Worm (Caenorhabditis elegans) whole organism, L3 larva: Measurements from ENCODE around the gene F32D8.12.

ENCODE experiments used
- R02D3.7 ChIP-seq: fragments of 150-350 bp; optimal IDR thresholded peaks from 2 replicates; lab custom pipeline; 2014; ENCODE audit warnings: missing biosample characterization, missing genetic modification characterization
- ZK546.5 ChIP-seq: sonication (generic microtip); optimal IDR thresholded peaks from 2 replicates; lab custom pipeline; 2017; ENCODE audit warnings: missing biosample characterization, missing genetic modification characterization
- aly-2 ChIP-seq: fragments of 150-350 bp; optimal IDR thresholded peaks from 2 replicates; lab custom pipeline; 2014; ENCODE audit warnings: missing biosample characterization, missing genetic modification characterization
- ama-1 ChIP-seq: fragments of 150-350 bp; optimal IDR thresholded peaks from 2 replicates; lab custom pipeline; 2018
- ceh-16 ChIP-seq: sonication (generic microtip); optimal IDR thresholded peaks from 2 replicates; lab custom pipeline; 2017; ENCODE audit warnings: missing biosample characterization, missing genetic modification characterization
- ceh-28 ChIP-seq: fragments of 150-350 bp; optimal IDR thresholded peaks from 2 replicates; lab custom pipeline; 2014; ENCODE audit warnings: missing biosample characterization, missing genetic modification reagents, missing genetic modification characterization
- ceh-82 ChIP-seq: fragments of 150-350 bp; optimal IDR thresholded peaks from 2 replicates; lab custom pipeline; 2014; ENCODE audit warnings: missing biosample characterization, missing genetic modification characterization
- ceh-9 ChIP-seq: sonication (generic microtip); optimal IDR thresholded peaks from 2 replicates; lab custom pipeline; 2018; ENCODE audit warnings: missing biosample characterization, missing genetic modification characterization
- daf-12 ChIP-seq: fragments of 150-350 bp; optimal IDR thresholded peaks from 2 replicates; lab custom pipeline; 2014; ENCODE audit warnings: missing biosample characterization, missing genetic modification reagents, missing genetic modification characterization
- egl-5 ChIP-seq: fragments of 150-350 bp; optimal IDR thresholded peaks from 2 replicates; lab custom pipeline; 2017; ENCODE audit warnings: missing biosample characterization, missing genetic modification reagents, missing genetic modification characterization, inconsistent platforms
- elt-1 ChIP-seq: fragments of 150-350 bp; optimal IDR thresholded peaks from 2 replicates; lab custom pipeline; 2014; ENCODE audit warnings: missing biosample characterization, missing genetic modification characterization
- elt-2 ChIP-seq: sonication (generic microtip); optimal IDR thresholded peaks from 2 replicates; lab custom pipeline; 2016; ENCODE audit warnings: missing genetic modification reagents, mild to moderate bottlenecking, missing genetic modification characterization, missing compliant biosample characterization
- elt-3 ChIP-seq, 3 experiments: fragments of 150-350 bp in 1 of 3; sonication (generic microtip) in 2 of 3; optimal IDR thresholded peaks; 2 replicates in 2 of 3; 4 replicates in 1 of 3; lab custom pipeline; 2014 to 2017; ENCODE audit warnings: missing biosample characterization in 3 of 3, missing genetic modification characterization in 3 of 3
- eor-1 ChIP-seq, 2 experiments: fragments of 150-350 bp; optimal IDR thresholded peaks; 2 replicates each; lab custom pipeline; 2014 to 2018; ENCODE audit warnings: missing biosample characterization in 2 of 2, missing genetic modification characterization in 2 of 2
- fkh-10 ChIP-seq: sonication (generic microtip); optimal IDR thresholded peaks from 2 replicates; lab custom pipeline; 2017; ENCODE audit warnings: missing biosample characterization, missing genetic modification reagents, missing genetic modification characterization
- fkh-2 ChIP-seq: fragments of 150-350 bp; optimal IDR thresholded peaks from 2 replicates; lab custom pipeline; 2014; ENCODE audit warnings: missing biosample characterization, missing genetic modification reagents, missing genetic modification characterization
- fos-1 ChIP-seq: fragments of 150-350 bp; optimal IDR thresholded peaks from 2 replicates; lab custom pipeline; 2014; ENCODE audit warnings: missing biosample characterization, missing genetic modification characterization
- lin-39 ChIP-seq: fragments of 150-350 bp; optimal IDR thresholded peaks from 2 replicates; lab custom pipeline; 2018; ENCODE audit warnings: missing biosample characterization, missing genetic modification reagents, missing genetic modification characterization
- lsy-12 ChIP-seq: sonication (generic microtip); optimal IDR thresholded peaks from 2 replicates; lab custom pipeline; 2016; ENCODE audit warnings: mild to moderate bottlenecking, missing genetic modification characterization, missing compliant biosample characterization
- mdl-1 ChIP-seq: fragments of 150-350 bp; optimal IDR thresholded peaks from 2 replicates; lab custom pipeline; 2014; ENCODE audit warnings: missing biosample characterization, missing genetic modification characterization
- mml-1 ChIP-seq: fragments of 150-350 bp; sonication (generic microtip); optimal IDR thresholded peaks from 3 replicates; lab custom pipeline; 2014; ENCODE audit warnings: missing biosample characterization, missing genetic modification characterization
- nfya-1 ChIP-seq: sonication (generic microtip); optimal IDR thresholded peaks from 2 replicates; lab custom pipeline; 2017; ENCODE audit warnings: missing genetic modification characterization, mild to moderate bottlenecking, missing compliant biosample characterization, antibody characterized with exemption, moderate library complexity; ENCODE audit not compliant: insufficient read depth
- nhr-11 ChIP-seq: fragments of 150-350 bp; optimal IDR thresholded peaks from 2 replicates; lab custom pipeline; 2014; ENCODE audit warnings: missing biosample characterization, missing genetic modification characterization
- nhr-12 ChIP-seq: fragments of 150-350 bp; optimal IDR thresholded peaks from 2 replicates; lab custom pipeline; 2014; ENCODE audit warnings: missing biosample characterization, missing genetic modification characterization
- nhr-23 ChIP-seq: fragments of 150-350 bp; optimal IDR thresholded peaks from 2 replicates; lab custom pipeline; 2014; ENCODE audit warnings: missing biosample characterization, missing genetic modification reagents, missing genetic modification characterization
- nhr-237 ChIP-seq: fragments of 150-350 bp; optimal IDR thresholded peaks from 2 replicates; lab custom pipeline; 2014; ENCODE audit warnings: missing biosample characterization, missing genetic modification characterization
- nhr-28 ChIP-seq: fragments of 150-350 bp; optimal IDR thresholded peaks from 2 replicates; lab custom pipeline; 2014; ENCODE audit warnings: missing biosample characterization, missing genetic modification characterization
- nhr-43 ChIP-seq: sonication (generic microtip); optimal IDR thresholded peaks from 2 replicates; lab custom pipeline; 2016; ENCODE audit warnings: mild to moderate bottlenecking, missing genetic modification characterization, missing compliant biosample characterization; ENCODE audit not compliant: poor library complexity, severe bottlenecking
- nhr-67 ChIP-seq: fragments of 150-350 bp; optimal IDR thresholded peaks from 2 replicates; lab custom pipeline; 2014; ENCODE audit warnings: missing biosample characterization, missing genetic modification characterization
- nhr-76 ChIP-seq: fragments of 150-350 bp; sonication (generic microtip); optimal IDR thresholded peaks from 5 replicates; lab custom pipeline; 2014; ENCODE audit warnings: missing biosample characterization, missing genetic modification characterization
- pha-4 ChIP-seq: fragments of 150-350 bp; optimal IDR thresholded peaks from 2 replicates; lab custom pipeline; 2014; ENCODE audit warnings: missing biosample characterization, missing genetic modification reagents, missing genetic modification characterization
- pqm-1 ChIP-seq: fragments of 150-350 bp; optimal IDR thresholded peaks from 2 replicates; lab custom pipeline; 2017; ENCODE audit warnings: missing biosample characterization, missing genetic modification characterization, inconsistent platforms
- skn-1 ChIP-seq: fragments of 150-350 bp; optimal IDR thresholded peaks from 2 replicates; lab custom pipeline; 2014; ENCODE audit warnings: missing biosample characterization, missing genetic modification characterization
- tbx-2 ChIP-seq: sonication (generic microtip); optimal IDR thresholded peaks from 2 replicates; lab custom pipeline; 2016; ENCODE audit warnings: mild to moderate bottlenecking, missing genetic modification characterization, missing compliant biosample characterization
- unc-62 ChIP-seq: fragments of 150-350 bp; sonication (generic microtip); optimal IDR thresholded peaks from 4 replicates; lab custom pipeline; 2014; ENCODE audit warnings: missing biosample characterization, missing genetic modification reagents, missing genetic modification characterization
- zag-1 ChIP-seq: fragments of 150-350 bp; optimal IDR thresholded peaks from 2 replicates; lab custom pipeline; 2014; ENCODE audit warnings: missing biosample characterization, missing genetic modification characterization
- ztf-11 ChIP-seq: fragments of 150-350 bp; optimal IDR thresholded peaks from 2 replicates; lab custom pipeline; 2014; ENCODE audit warnings: missing biosample characterization, missing genetic modification characterization
- ztf-4 ChIP-seq: fragments of 150-350 bp; optimal IDR thresholded peaks from 2 replicates; lab custom pipeline; 2014; ENCODE audit warnings: missing biosample characterization, missing genetic modification characterization

The F32D8.12 gene

DNA sequence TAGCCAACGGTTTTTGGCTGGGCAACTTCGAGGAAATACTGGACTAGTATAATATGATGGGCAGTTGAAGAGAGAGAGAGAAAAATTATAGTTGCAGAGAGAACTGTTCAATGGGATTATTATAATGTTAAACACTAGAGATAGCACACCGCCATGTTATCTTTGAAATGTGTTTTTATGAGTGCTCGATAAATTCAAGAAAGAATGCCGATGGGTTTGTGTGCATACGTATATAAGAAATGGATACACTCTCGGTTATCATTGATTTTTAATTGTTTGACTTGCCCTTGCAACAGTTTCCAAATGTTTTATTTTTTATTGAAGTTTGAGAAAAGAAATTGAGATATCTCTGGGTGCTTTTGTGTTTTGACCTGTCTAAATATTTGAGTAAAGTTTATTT is 45.9 kb upstream of the F32D8.12 start, which contains the start of gene F17C11.12:
Gene F17C11.12 (minus strand): TSS at position 240 of the 400 bp plus-strand sequence.
- TF ChIP-seq elt-2 (tag; lab: Kevin White, UChicago) (peak; percentile 91), pqm-1 (tag; lab: Kevin White, UChicago) (peak; percentile 86), nfya-1 (tag; lab: Kevin White, UChicago) (no peak), ZK546.5 (no peak)

DNA sequence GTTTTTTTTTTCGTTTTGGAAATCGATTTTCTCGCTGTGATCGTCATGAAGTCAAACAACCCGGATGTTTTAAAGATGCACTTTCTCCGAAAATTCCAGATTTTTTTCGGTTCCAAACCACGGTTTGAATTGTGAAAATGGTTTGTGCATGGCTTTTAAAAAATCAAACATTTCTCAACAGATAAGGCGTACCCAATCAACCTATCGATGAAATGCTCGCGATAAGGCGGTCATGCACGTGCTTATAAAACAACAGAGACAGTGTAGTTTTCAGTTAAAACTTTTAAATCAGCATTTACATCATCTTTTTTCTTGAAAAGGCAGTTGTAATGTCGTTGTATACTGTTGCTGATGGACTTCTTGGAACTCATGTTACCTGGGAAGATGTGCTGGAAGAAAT is 41.6 kb upstream of the F32D8.12 start, which contains the start of gene F58B4.5:
Gene F58B4.5 (plus strand): TSS at position 283 of the 400 bp plus-strand sequence.
- TF ChIP-seq elt-2 (tag; lab: Kevin White, UChicago) (peak; percentile 94), pqm-1 (tag; lab: Kevin White, UChicago) (peak; percentile 29), egl-5 (tag; lab: Kevin White, UChicago) (no peak), unc-62 (no peak)

DNA sequence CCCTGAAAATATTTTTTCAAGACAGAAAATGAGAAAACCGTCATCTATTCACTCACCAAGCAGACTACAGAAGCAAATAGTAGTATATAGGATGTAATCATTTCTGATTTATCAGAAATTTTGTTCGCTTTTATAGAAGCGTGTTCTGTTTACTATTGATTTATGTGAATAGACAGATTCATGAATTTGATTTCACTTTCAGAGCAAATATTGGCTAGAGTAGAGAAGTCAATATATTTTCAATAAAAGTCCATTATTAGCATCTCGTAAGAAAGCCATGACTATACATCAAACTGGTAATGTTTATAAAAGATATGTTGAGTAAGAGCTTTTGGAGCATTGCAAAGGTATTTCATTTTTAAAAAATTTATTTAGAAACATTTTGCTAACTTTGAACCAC is 40.4 kb upstream of the F32D8.12 start, which contains the start of gene scvp-1:
Gene scvp-1 (minus strand): TSS at position 101 of the 400 bp plus-strand sequence.
- no peak for TF ChIP-seq mml-1 (tag; lab: Kevin White, UChicago)
- no peak for TF ChIP-seq mdl-1 (tag; lab: Kevin White, UChicago)
- no peak for TF ChIP-seq ama-1 (lab: Kevin White, UChicago)
- no peak for TF ChIP-seq lin-39
- TF ChIP-seq ztf-11 (tag; lab: Kevin White, UChicago) = no peak
- TF ChIP-seq tbx-2 = no peak
- no peak for TF ChIP-seq lsy-12
- no peak for TF ChIP-seq R02D3.7 (tag; lab: Kevin White, UChicago)
- no peak for TF ChIP-seq fos-1 (tag; lab: Kevin White, UChicago)
- TF ChIP-seq elt-2 (tag; lab: Kevin White, UChicago) = no peak
- no peak for TF ChIP-seq fkh-2 (tag; lab: Kevin White, UChicago)
- TF ChIP-seq pha-4 (tag; lab: Kevin White, UChicago) = no peak
- TF ChIP-seq nhr-12 (tag; lab: Kevin White, UChicago) = no peak
- no peak for TF ChIP-seq nhr-67 (tag; lab: Kevin White, UChicago)
- no peak for TF ChIP-seq nhr-11
- TF ChIP-seq ceh-28 (tag; lab: Kevin White, UChicago) = no peak
- TF ChIP-seq eor-1 (tag; optimal IDR thresholded peaks at IDR 0.05; lab: Kevin White, UChicago) = no peak
- no peak for TF ChIP-seq ztf-4 (tag; lab: Kevin White, UChicago)
- no peak for TF ChIP-seq daf-12 (tag; lab: Kevin White, UChicago)
- no peak for TF ChIP-seq ceh-82 (tag; lab: Kevin White, UChicago)

DNA sequence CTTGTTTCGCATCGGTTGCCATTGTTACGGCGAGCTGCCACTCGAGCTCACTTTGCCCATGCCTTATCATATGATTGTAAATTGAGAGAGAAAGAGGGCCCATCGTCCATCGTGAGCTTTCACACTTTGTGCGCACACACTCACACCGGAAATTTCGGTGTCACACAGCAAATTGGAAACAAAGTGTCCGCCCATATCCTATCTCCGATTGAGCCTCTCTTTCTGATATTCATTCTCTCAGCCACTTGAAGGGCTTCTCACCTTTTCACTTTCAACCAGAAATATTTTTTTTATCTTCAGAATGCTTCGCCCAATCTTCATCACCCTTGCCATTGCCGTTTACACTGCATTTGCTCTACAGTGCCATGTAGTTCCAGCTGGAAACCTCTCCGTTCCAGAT is 38.7 kb upstream of the F32D8.12 start, which contains the start of gene F58B4.3:
Gene F58B4.3 (plus strand): TSS at position 301 of the 400 bp plus-strand sequence.
- TF ChIP-seq eor-1 (tag; optimal IDR thresholded peaks at IDR 0.05; lab: Kevin White, UChicago) (no peak), nhr-11 (no peak), pha-4 (tag; lab: Kevin White, UChicago) (no peak), nhr-237 (tag; lab: Kevin White, UChicago) (no peak), nhr-28 (tag; lab: Kevin White, UChicago) (no peak), ceh-9 (tag; lab: Kevin White, UChicago) (no peak), tbx-2 (no peak), fkh-2 (tag; lab: Kevin White, UChicago) (no peak), mdl-1 (tag; lab: Kevin White, UChicago) (no peak), nhr-12 (tag; lab: Kevin White, UChicago) (no peak), ztf-4 (tag; lab: Kevin White, UChicago) (no peak), fos-1 (tag; lab: Kevin White, UChicago) (no peak), aly-2 (tag; lab: Kevin White, UChicago) (no peak), elt-2 (tag; lab: Kevin White, UChicago) (no peak), elt-3 (tag; optimal IDR thresholded peaks at IDR 0.05; lab: Kevin White, UChicago) (no peak), elt-1 (tag; lab: Kevin White, UChicago) (no peak), skn-1 (tag; lab: Kevin White, UChicago) (no peak), fkh-10 (GFP tag; lab: Kevin White, UChicago) (no peak), nhr-76 (no peak)

DNA sequence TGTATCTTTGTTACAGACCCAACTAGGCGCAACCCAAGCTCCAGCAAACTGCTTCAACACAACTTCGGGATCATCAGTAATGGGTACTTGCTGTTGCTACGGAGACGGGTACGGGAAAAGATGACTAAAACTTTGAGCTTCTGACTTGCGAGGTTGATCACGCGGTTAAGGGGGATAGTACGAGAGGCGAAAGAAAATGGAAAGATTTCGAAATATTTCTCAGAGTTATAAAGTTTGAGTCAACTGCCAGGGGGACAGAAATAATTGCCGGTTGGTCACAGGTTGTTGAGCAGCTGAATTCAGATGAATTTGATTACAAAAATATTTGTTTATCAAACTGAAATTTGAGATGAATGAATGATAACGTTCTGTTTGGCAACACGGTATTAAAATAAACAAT is 34.8 kb upstream of the F32D8.12 start:
- TF ChIP-seq nhr-23 (tag; lab: Kevin White, UChicago) (no peak), ceh-16 (tag; lab: Kevin White, UChicago) (no peak), nhr-43 (tag; lab: Kevin White, UChicago) (no peak), mml-1 (tag; lab: Kevin White, UChicago) (no peak), skn-1 (tag; lab: Kevin White, UChicago) (no peak), eor-1 (tag; optimal IDR thresholded peaks at IDR 0.05; lab: Kevin White, UChicago) (no peak), zag-1 (no peak), fos-1 (tag; lab: Kevin White, UChicago) (no peak), ztf-4 (tag; lab: Kevin White, UChicago) (no peak)
